Worm (Caenorhabditis elegans) whole organism, L4 larva: Measurements from ENCODE around the gene R148.4.

Experiments
- F37D6.2 ChIP-seq: sonication (generic microtip); optimal IDR thresholded peaks from 2 replicates; lab custom pipeline; 2016; ENCODE audit warnings: mild to moderate bottlenecking, missing genetic modification characterization, missing compliant biosample characterization
- egl-27 ChIP-seq: sonication (generic microtip); optimal IDR thresholded peaks from 3 replicates; lab custom pipeline; 2017; ENCODE audit warnings: missing biosample characterization, missing genetic modification reagents, missing genetic modification characterization
- nhr-10 ChIP-seq: fragments of 150-350 bp; optimal IDR thresholded peaks from 2 replicates; lab custom pipeline; 2014; ENCODE audit warnings: missing biosample characterization, missing genetic modification characterization
- unc-39 ChIP-seq: sonication (generic microtip); optimal IDR thresholded peaks from 2 replicates; lab custom pipeline; 2017; ENCODE audit warnings: missing biosample characterization, missing genetic modification characterization

ce11 chrIII:3140227-3140626 is 31.2 kb upstream of the R148.4 start:
- TF ChIP-seq F37D6.2 (tag; lab: Kevin White, UChicago) (no peak), unc-39 (tag; lab: Kevin White, UChicago) (no peak), nhr-10 (no peak), egl-27 (tag; lab: Kevin White, UChicago) (no peak)
